Fruit fly (Drosophila melanogaster): ENCODE data around the gene mRpL2.
A peak's percentile ranks its signal among the peaks of the same experiment; 100 is the strongest.

The mRpL2 gene

DNA sequence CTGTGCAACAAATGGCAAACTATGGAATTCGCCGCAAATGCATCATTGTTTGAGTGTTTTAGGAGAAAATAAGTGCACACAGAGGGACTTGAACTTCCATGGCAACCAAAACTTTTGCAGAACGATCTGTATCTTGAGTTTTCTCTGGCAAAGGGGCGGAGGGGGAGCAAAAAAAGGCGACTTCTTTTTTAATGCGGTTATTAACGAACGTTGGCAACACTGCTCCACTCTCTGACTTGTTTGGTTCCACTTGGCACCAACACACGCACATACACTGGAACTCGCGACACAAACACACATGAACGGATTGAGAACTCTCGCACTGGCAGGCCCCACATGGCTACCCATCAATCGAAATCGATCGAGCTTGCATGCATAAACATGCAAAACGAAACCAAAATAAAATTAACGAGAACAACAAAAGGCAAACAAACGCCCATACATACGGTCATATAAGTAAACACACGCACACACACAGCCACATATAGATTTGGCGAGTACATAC, 1.2 kb upstream of the mRpL2 start (continued):
- TF ChIP-seq CG9139 (GFP tag; optimal IDR thresholded peaks at IDR 0.05) (peak; percentile 13), vri (GFP tag; optimal IDR thresholded peaks at IDR 0.05) (no peak), CG6163 (GFP tag; IDR thresholded peaks at IDR 0.05) (peak; percentile 60; the same call in 2 of the 3 replicates), topi (GFP tag; optimal IDR thresholded peaks at IDR 0.05) (no peak), Eip93F (GFP tag; optimal IDR thresholded peaks at IDR 0.05) (no peak), dac (GFP tag; optimal IDR thresholded peaks at IDR 0.05) (no peak), CG6792 (GFP tag; optimal IDR thresholded peaks at IDR 0.05) (no peak), CG3032 (tag; optimal IDR thresholded peaks at IDR 0.05) (peak; percentile 4), ss (GFP tag; optimal IDR thresholded peaks at IDR 0.05) (no peak), CG7368 (GFP tag; optimal IDR thresholded peaks at IDR 0.05) (no peak), cyc (GFP tag; optimal IDR thresholded peaks at IDR 0.05) (no peak), Met (GFP tag; optimal IDR thresholded peaks at IDR 0.05) (peak; percentile 5), CG6854 (GFP tag; optimal IDR thresholded peaks at IDR 0.05) (no peak), eg (GFP tag; IDR thresholded peaks at IDR 0.05) (peak; percentile 60; the same call in 2 of the 3 replicates), CG3919 (GFP tag; optimal IDR thresholded peaks at IDR 0.05) (no peak)

DNA sequence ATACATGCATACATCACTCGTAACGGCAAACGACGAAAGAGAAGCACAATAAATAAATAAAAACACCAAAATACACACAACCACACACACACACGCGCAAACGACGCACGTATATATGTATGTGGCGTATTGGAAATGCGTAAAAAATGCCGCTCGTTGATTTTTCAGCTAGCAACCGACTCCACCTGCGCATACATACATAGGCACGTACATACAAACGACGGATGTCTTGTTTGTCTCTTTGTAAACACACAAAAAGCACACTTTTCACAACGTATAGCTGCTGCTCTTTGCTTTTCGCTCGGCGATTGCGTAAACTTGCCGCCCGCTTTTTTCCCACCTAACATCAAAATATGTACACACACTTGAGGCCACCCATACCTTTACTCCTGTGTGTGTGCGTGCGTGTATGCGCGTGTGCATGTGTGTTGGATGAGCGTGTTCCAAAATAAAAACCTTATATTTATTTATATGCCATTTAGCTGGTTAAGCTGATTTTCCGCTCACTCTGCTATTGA, 687 bp upstream of the mRpL2 start:
- TF ChIP-seq CG31627 (GFP tag; optimal IDR thresholded peaks at IDR 0.05) (no peak), fkh (GFP tag; optimal IDR thresholded peaks at IDR 0.05) (peak; percentile 98), CG4318 (GFP tag; optimal IDR thresholded peaks at IDR 0.05) (no peak), CG6808 (GFP tag; optimal IDR thresholded peaks at IDR 0.05) (no peak), Sox15 (GFP tag; optimal IDR thresholded peaks at IDR 0.05) (no peak), CG10669 (GFP tag; optimal IDR thresholded peaks at IDR 0.05) (no peak), Hr38 (GFP tag; optimal IDR thresholded peaks at IDR 0.05) (no peak), CG3919 (GFP tag; optimal IDR thresholded peaks at IDR 0.05) (no peak), vri (GFP tag; optimal IDR thresholded peaks at IDR 0.05) (peak; percentile 78)

- TF ChIP-seq achi (GFP tag; optimal IDR thresholded peaks at IDR 0.05) (no peak), CG3032 (tag; optimal IDR thresholded peaks at IDR 0.05) (peak; percentile 41), CG34406 (GFP tag; optimal IDR thresholded peaks at IDR 0.05) (no peak), CG16779 (tag; optimal IDR thresholded peaks at IDR 0.05) (no peak), CG31627 (GFP tag; optimal IDR thresholded peaks at IDR 0.05) (peak; percentile 36), fd85E (GFP tag; optimal IDR thresholded peaks at IDR 0.05) (no peak), esn (GFP tag; optimal IDR thresholded peaks at IDR 0.05) (no peak), Ets96B (tag; optimal IDR thresholded peaks at IDR 0.05) (no peak), CG6854 (GFP tag; optimal IDR thresholded peaks at IDR 0.05) (no peak), CG7368 (GFP tag; optimal IDR thresholded peaks at IDR 0.05) (no peak), CG15336 (GFP tag; IDR thresholded peaks at IDR 0.05) (0 out of 2 replicates have a peak, but pooled peaks have one; percentile 40), Sox15 (GFP tag; optimal IDR thresholded peaks at IDR 0.05) (no peak), Hr4 (GFP tag; optimal IDR thresholded peaks at IDR 0.05) (no peak), pdm3 (GFP tag; optimal IDR thresholded peaks at IDR 0.05) (no peak), Hr39 (GFP tag; optimal IDR thresholded peaks at IDR 0.05) (peak; percentile 2), Gug (GFP tag; IDR thresholded peaks at IDR 0.05) (no peak), cyc (GFP tag; optimal IDR thresholded peaks at IDR 0.05) (no peak), OdsH (GFP tag; optimal IDR thresholded peaks at IDR 0.05) (peak; percentile 12), svp (GFP tag) (peak; percentile 57), fkh (GFP tag; optimal IDR thresholded peaks at IDR 0.05) (peak; percentile 18), vri (GFP tag; optimal IDR thresholded peaks at IDR 0.05) (no peak), eg (GFP tag; IDR thresholded peaks at IDR 0.05) (peak; percentile 70; the same call in 1 of the 3 replicates), CG11762 (GFP tag; optimal IDR thresholded peaks at IDR 0.05; ENCODE audit: insufficient read depth) (no peak), CG32006 (GFP tag; optimal IDR thresholded peaks at IDR 0.05) (peak; percentile 27), CG3919 (GFP tag; optimal IDR thresholded peaks at IDR 0.05) (no peak), net (GFP tag; optimal IDR thresholded peaks at IDR 0.05) (peak; percentile 26), CG6276 (GFP tag; optimal IDR thresholded peaks at IDR 0.05) (no peak), Met (GFP tag; optimal IDR thresholded peaks at IDR 0.05) (no peak), topi (GFP tag; optimal IDR thresholded peaks at IDR 0.05) (no peak), CG4318 (GFP tag; optimal IDR thresholded peaks at IDR 0.05) (no peak), Blimp-1 (GFP tag; optimal IDR thresholded peaks at IDR 0.05) (no peak), lz (GFP tag; optimal IDR thresholded peaks at IDR 0.05) (peak; percentile 8), Smox (GFP tag; optimal IDR thresholded peaks at IDR 0.05) (no peak), CG9139 (GFP tag; optimal IDR thresholded peaks at IDR 0.05) (no peak), CG1621 (tag; optimal IDR thresholded peaks at IDR 0.05) (peak; percentile 65), CG6163 (GFP tag; IDR thresholded peaks at IDR 0.05) (peak; percentile 64; the same call in 2 of the 3 replicates), Hr38 (GFP tag; optimal IDR thresholded peaks at IDR 0.05) (no peak), dsx (GFP tag; optimal IDR thresholded peaks at IDR 0.05; ENCODE audit: poor library complexity, severe bottlenecking) (peak; percentile 58)
Observed at dm6 chr3L:11123088-11123487, 2.4 kb downstream of the mRpL2 start, which contains the start of the genes Ufd1 and NaPi-III. Ufd1 (minus strand) TSS chr3L:11123216. NaPi-III (plus strand) TSS chr3L:11123348.

Data from whole organism, prepupa.